Worm (Caenorhabditis elegans): ENCODE data around the gene T24D5.4.
"Not testable (repeated sequence)": the region's sequence is repeated elsewhere in the genome, so short reads cannot be mapped to it uniquely, and the experiment has no call there.

T24D5.4 gene

DNA sequence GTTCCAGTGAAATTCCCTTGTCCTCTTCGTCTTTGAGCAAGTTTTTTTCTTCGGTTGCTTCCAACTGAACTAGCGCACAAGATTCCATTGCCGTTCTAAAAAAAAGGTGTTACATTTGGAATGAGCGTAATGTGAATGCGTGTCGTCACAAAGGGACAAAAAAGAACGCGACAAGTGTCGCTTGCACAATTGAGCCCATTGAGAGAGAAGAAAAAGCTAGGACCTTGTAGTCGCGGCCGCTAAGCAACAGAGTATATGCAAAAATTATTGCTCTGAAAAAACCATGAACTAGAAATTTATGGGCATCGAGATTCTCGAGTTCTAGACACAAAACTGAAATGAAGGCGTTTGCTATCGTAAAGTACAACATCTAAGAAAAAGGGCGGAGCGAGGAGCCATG, 10.6 kb upstream of the T24D5.4 start, which contains the start of gene T24D5.2:
Gene T24D5.2, minus strand, starts transcription at position 101 of the 400 bp plus-strand sequence.
- TF ChIP-seq tbx-11 (GFP tag; IDR thresholded peaks at IDR 0.05), result no peak
- TF ChIP-seq B0310.2 (tag; optimal IDR thresholded peaks at IDR 0.05), result no peak
- TF ChIP-seq ets-7 (tag; optimal IDR thresholded peaks at IDR 0.05), result no peak
- no peak for TF ChIP-seq sea-1 (GFP tag; conservative IDR thresholded peaks at IDR 0.05)
- TF ChIP-seq hmbx-1 (tag; optimal IDR thresholded peaks at IDR 0.05), result no peak
- no peak for TF ChIP-seq ama-1 (optimal IDR thresholded peaks at IDR 0.05)
- no peak for TF ChIP-seq tra-4 (tag; optimal IDR thresholded peaks at IDR 0.05)
- TF ChIP-seq aly-1 (tag; optimal IDR thresholded peaks at IDR 0.05), result no peak
- TF ChIP-seq F13C5.2 (tag; optimal IDR thresholded peaks at IDR 0.05), result no peak
- no peak for TF ChIP-seq pes-1 (GFP tag; IDR thresholded peaks at IDR 0.05)
- TF ChIP-seq tbx-37 (GFP tag; conservative IDR thresholded peaks at IDR 0.05), result no peak
- no peak for TF ChIP-seq flt-1 (GFP tag; IDR thresholded peaks at IDR 0.05)
- TF ChIP-seq scrt-1 (GFP tag; IDR thresholded peaks at IDR 0.05), result no peak
- TF ChIP-seq hnd-1 (tag; optimal IDR thresholded peaks at IDR 0.05), result no peak
- no peak for TF ChIP-seq hmg-4 (GFP tag; optimal IDR thresholded peaks at IDR 0.05)
- TF ChIP-seq ceh-13 (GFP tag; optimal IDR thresholded peaks at IDR 0.05), result no peak
- TF ChIP-seq ceh-36 (tag; optimal IDR thresholded peaks at IDR 0.05), result no peak

DNA sequence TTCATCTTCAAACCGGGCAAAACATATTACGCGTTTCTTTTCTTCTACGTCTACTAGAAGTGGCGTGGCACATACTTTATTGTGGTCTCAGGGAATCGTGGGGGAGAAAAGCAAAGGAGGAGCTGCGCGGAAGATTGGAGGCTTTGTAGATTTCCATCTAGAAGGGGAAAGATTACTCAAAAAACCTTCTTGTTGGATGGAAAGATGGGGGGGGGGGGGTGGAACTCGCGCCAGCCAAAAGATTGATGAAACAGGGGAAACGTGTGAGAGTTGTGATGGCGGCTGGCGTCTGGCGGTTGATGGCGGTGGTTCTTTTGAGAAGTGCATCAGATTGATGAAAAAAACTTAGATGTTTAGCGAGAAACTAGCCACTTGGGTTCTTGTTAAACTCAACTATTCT, 7.5 kb upstream of the T24D5.4 start:
- no peak for TF ChIP-seq ets-7 (tag; optimal IDR thresholded peaks at IDR 0.05)
- TF ChIP-seq ceh-13 (GFP tag; optimal IDR thresholded peaks at IDR 0.05), result no peak
- TF ChIP-seq aly-1 (tag; optimal IDR thresholded peaks at IDR 0.05), result no peak
- no peak for TF ChIP-seq hmbx-1 (tag; optimal IDR thresholded peaks at IDR 0.05)

DNA sequence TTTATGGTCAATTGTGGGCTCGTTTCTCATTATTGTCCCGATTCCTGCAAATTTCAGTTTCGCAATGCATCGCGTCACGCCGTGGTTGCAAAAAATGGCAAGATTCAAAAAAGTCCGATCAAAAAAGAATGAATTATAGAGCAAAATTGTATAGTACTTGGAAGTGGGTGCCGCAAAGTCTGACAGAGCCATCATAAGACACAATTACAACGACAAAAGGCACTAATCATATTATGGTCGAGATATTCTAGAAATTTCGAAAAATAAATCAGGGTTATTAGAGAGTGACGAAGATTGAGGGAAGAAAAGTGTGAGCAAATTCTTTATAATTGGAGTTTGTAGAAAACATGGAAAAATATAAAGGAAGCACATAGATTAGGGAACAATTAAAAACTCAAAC, 1.8 kb upstream of the T24D5.4 start:
- TF ChIP-seq tbx-11 (GFP tag; IDR thresholded peaks at IDR 0.05), result no peak
- TF ChIP-seq ceh-36 (tag; optimal IDR thresholded peaks at IDR 0.05), result no peak
- no peak for TF ChIP-seq hmg-4 (GFP tag; optimal IDR thresholded peaks at IDR 0.05)
- TF ChIP-seq ets-7 (tag; optimal IDR thresholded peaks at IDR 0.05), result no peak
- no peak for TF ChIP-seq ceh-13 (GFP tag; optimal IDR thresholded peaks at IDR 0.05)
- TF ChIP-seq F13C5.2 (tag; optimal IDR thresholded peaks at IDR 0.05), result no peak
- no peak for TF ChIP-seq aly-1 (tag; optimal IDR thresholded peaks at IDR 0.05)
- no peak for TF ChIP-seq ama-1 (optimal IDR thresholded peaks at IDR 0.05)
- TF ChIP-seq tbx-37 (GFP tag; conservative IDR thresholded peaks at IDR 0.05), result no peak
- TF ChIP-seq hmbx-1 (tag; optimal IDR thresholded peaks at IDR 0.05), result no peak
- TF ChIP-seq pes-1 (GFP tag; IDR thresholded peaks at IDR 0.05), result no peak
- TF ChIP-seq tra-4 (tag; optimal IDR thresholded peaks at IDR 0.05), result no peak

DNA sequence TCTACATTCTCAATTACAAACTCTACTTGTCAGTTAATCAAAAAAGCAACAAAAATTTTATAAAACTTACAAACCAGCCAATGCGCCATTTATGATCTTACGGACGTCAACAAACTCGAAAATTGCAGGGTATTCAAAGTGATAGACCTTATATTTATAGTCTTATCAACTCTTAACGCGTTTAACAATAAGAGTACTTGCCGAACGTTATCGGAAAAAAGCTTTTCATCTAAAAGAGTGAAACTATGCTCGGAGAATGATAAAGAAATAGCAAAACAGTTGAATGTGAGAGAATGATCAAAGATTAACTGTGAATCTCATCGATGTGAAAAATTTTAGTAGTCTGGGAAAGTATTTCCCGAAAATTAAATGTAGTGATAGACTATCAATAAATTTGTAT, 1.0 kb upstream of the T24D5.4 start:
- TF ChIP-seq pes-1 (GFP tag; IDR thresholded peaks at IDR 0.05) (no peak), tbx-11 (GFP tag; IDR thresholded peaks at IDR 0.05) (no peak), F13C5.2 (tag; optimal IDR thresholded peaks at IDR 0.05) (no peak), ets-7 (tag; optimal IDR thresholded peaks at IDR 0.05) (no peak), sea-1 (GFP tag; conservative IDR thresholded peaks at IDR 0.05) (no peak), tra-4 (tag; optimal IDR thresholded peaks at IDR 0.05) (no peak), scrt-1 (GFP tag; IDR thresholded peaks at IDR 0.05) (no peak), hnd-1 (tag; optimal IDR thresholded peaks at IDR 0.05) (no peak), aly-1 (tag; optimal IDR thresholded peaks at IDR 0.05) (no peak), B0310.2 (tag; optimal IDR thresholded peaks at IDR 0.05) (no peak), ama-1 (optimal IDR thresholded peaks at IDR 0.05) (no peak)

DNA sequence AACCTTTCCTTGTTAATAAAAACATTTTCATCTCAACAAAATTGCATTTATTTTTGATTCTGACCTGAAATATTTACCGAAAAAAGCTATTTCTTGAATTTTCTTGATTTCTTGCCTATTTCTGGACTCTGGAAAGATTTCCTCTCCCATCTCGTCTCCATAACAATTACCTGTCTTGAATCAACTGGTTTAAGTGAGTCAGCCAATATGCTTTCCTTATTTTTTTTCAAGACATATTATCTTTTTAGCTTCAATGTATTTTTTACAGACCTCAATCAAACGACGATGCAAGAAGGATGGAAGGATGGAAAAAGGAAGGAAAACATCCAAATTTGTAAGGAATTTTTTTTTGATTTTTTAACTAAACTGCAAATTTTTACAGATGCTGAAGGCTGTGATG, 5.6 kb downstream of the T24D5.4 start:
- TF ChIP-seq scrt-1 (GFP tag; IDR thresholded peaks at IDR 0.05), result no peak
- no peak for TF ChIP-seq B0310.2 (tag; optimal IDR thresholded peaks at IDR 0.05)

DNA sequence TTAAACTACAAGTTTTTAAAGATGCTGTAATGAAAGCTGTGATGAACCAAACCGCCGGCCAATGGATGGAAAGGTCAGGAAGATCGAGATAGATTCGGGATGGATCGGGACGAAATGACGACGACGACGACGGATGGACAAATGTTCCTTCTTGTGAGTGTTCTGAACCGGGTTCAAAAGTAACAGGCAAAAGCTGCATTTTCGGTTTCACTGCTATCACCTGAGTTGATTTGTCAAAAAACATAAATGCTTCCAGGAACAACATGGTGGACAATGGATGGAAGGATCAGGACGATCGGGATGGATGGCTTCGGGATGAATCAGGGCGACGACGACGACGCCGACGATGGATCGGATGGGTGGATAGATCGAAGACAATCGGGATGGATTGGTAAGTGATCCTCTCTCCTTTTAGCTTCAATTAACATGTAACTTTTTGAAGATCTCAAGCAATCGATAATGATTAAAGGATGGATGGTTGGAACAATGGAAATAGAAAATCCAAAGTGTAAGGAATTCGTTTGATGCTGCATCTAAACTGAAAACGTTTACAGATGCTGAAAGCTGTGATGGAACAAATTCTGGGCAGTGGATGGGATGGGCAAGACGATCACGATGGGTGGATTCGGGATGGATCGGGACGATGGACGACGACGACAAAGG, 6.5 kb downstream of the T24D5.4 start, which contains the start of the genes T24D5.6 and R09A8.9:
Gene T24D5.6, plus strand, starts transcription at position 301 of the 663 bp plus-strand sequence.
Gene R09A8.9, plus strand, starts transcription at position 613 of the 663 bp plus-strand sequence.
- TF ChIP-seq ets-7 (tag; optimal IDR thresholded peaks at IDR 0.05) (no peak), B0310.2 (tag; optimal IDR thresholded peaks at IDR 0.05) (no peak), F13C5.2 (tag; optimal IDR thresholded peaks at IDR 0.05) (no peak), aly-1 (tag; optimal IDR thresholded peaks at IDR 0.05) (no peak), scrt-1 (GFP tag; IDR thresholded peaks at IDR 0.05) (no peak), flt-1 (GFP tag; IDR thresholded peaks at IDR 0.05) (no peak), ceh-36 (tag; optimal IDR thresholded peaks at IDR 0.05) (no peak), hmg-4 (GFP tag; optimal IDR thresholded peaks at IDR 0.05) (no peak), ceh-13 (GFP tag; optimal IDR thresholded peaks at IDR 0.05) (no peak), ama-1 (optimal IDR thresholded peaks at IDR 0.05) (no peak), sea-1 (GFP tag; conservative IDR thresholded peaks at IDR 0.05) (no peak), tra-4 (tag; optimal IDR thresholded peaks at IDR 0.05) (no peak), hnd-1 (tag; optimal IDR thresholded peaks at IDR 0.05) (no peak), pes-1 (GFP tag; IDR thresholded peaks at IDR 0.05) (no peak)

DNA sequence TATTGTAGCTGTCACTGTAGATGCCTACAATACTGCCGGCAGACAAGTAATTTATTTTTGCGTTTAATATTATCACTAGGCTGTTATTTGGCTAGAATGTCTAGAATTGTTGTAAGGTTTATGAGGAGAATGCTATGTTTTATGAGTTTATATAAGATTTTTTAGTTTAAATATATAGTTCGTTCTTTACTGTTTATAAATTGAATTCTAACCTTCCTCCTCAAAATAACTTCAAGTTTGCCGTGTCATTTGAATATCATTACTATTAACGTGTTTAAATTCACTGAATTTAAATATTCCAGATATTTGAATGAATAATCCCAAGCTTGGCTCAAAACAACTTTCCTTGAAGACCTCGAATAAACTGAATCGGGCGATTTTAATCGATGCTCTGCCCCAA, 16.5 kb downstream of the T24D5.4 start, which contains the start of gene R09A8.1:
Gene R09A8.1, plus strand, starts transcription at position 301 of the 400 bp plus-strand sequence.
- not testable (repeated sequence) for TF ChIP-seq tra-4 (tag; optimal IDR thresholded peaks at IDR 0.05); hmg-4 (GFP tag; optimal IDR thresholded peaks at IDR 0.05); ama-1 (optimal IDR thresholded peaks at IDR 0.05)

DNA sequence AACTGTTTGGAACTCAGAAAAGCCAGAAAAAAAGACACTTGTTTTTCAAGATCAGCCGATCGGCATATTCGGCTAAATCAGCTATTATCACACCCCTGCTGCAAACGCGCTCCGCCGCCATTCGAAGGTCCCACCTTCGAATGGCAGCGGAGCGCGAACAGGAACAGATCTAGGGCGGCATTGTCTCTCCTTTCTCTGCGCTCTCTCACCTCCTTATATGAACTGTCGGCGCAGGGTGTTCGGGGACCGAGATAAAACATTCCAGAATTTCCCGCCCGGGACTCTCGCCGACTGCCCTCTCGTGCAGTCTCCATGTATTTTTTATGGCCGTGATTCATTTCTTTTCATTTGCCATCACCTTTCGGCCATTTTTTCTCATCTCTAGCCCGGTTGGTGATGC, 21.5 kb downstream of the T24D5.4 start:
- no peak for TF ChIP-seq B0310.2 (tag; optimal IDR thresholded peaks at IDR 0.05)
- TF ChIP-seq scrt-1 (GFP tag; IDR thresholded peaks at IDR 0.05), result no peak
- TF ChIP-seq hmbx-1 (tag; optimal IDR thresholded peaks at IDR 0.05), result no peak
- TF ChIP-seq ceh-13 (GFP tag; optimal IDR thresholded peaks at IDR 0.05), result no peak
- TF ChIP-seq ama-1 (optimal IDR thresholded peaks at IDR 0.05), result no peak
- TF ChIP-seq aly-1 (tag; optimal IDR thresholded peaks at IDR 0.05), result no peak
- TF ChIP-seq tbx-37 (GFP tag; conservative IDR thresholded peaks at IDR 0.05), result no peak
- TF ChIP-seq ceh-36 (tag; optimal IDR thresholded peaks at IDR 0.05), result no peak
- TF ChIP-seq hmg-4 (GFP tag; optimal IDR thresholded peaks at IDR 0.05), result no peak
- TF ChIP-seq sea-1 (GFP tag; conservative IDR thresholded peaks at IDR 0.05), result no peak
- TF ChIP-seq pes-1 (GFP tag; IDR thresholded peaks at IDR 0.05), result no peak
- no peak for TF ChIP-seq tra-4 (tag; optimal IDR thresholded peaks at IDR 0.05)
